Worm (Caenorhabditis elegans) whole organism, early embryonic: ENCODE data around the gene mlc-6.

Experiments
- B0310.2 ChIP-seq: sonication (generic microtip); optimal IDR thresholded peaks from 2 replicates; lab custom pipeline; 2016; ENCODE audit warnings: mild to moderate bottlenecking, missing genetic modification characterization, missing compliant biosample characterization
- F13C5.2 ChIP-seq: sonication (generic microtip); optimal IDR thresholded peaks from 2 replicates; lab custom pipeline; 2017; ENCODE audit warnings: mild to moderate bottlenecking, missing genetic modification characterization, inconsistent platforms, missing compliant biosample characterization
- aly-1 ChIP-seq: sonication (generic microtip); optimal IDR thresholded peaks from 2 replicates; lab custom pipeline; 2016; ENCODE audit warnings: missing genetic modification characterization, missing compliant biosample characterization
- ama-1 ChIP-seq: fragments of 150-350 bp; optimal IDR thresholded peaks from 2 replicates; lab custom pipeline; 2014
- ceh-13 ChIP-seq: fragments of 200-800 bp; sonication (Bioruptor generic); optimal IDR thresholded peaks from 2 replicates; lab custom pipeline; 2018; ENCODE audit warnings: mild to moderate bottlenecking, missing genetic modification characterization, missing compliant biosample characterization
- ceh-36 ChIP-seq: sonication (generic microtip); optimal IDR thresholded peaks from 2 replicates; lab custom pipeline; 2016; ENCODE audit warnings: missing genetic modification characterization, inconsistent platforms, missing compliant biosample characterization
- ets-7 ChIP-seq: sonication (generic microtip); optimal IDR thresholded peaks from 2 replicates; lab custom pipeline; 2016; ENCODE audit warnings: missing genotype, missing genetic modification characterization, missing compliant biosample characterization
- flt-1 ChIP-seq: fragments of 200-800 bp; sonication (Bioruptor generic); IDR thresholded peaks from 2 replicates; pipeline ENCODE4 v1.3.6; 2022; ENCODE audit warnings: missing genetic modification characterization, missing compliant biosample characterization
- hmbx-1 ChIP-seq: sonication (generic microtip); optimal IDR thresholded peaks from 2 replicates; lab custom pipeline; 2016; ENCODE audit warnings: mild to moderate bottlenecking, missing genetic modification characterization, missing compliant biosample characterization
- hmg-4 ChIP-seq: fragments of 200-800 bp; sonication (Bioruptor generic); optimal IDR thresholded peaks from 2 replicates; lab custom pipeline; 2018; ENCODE audit warnings: mild to moderate bottlenecking, missing genetic modification characterization, missing compliant biosample characterization
- hnd-1 ChIP-seq: sonication (generic microtip); optimal IDR thresholded peaks from 2 replicates; lab custom pipeline; 2016; ENCODE audit warnings: missing genetic modification characterization, missing compliant biosample characterization
- pes-1 ChIP-seq: fragments of 200-800 bp; sonication (Bioruptor generic); IDR thresholded peaks from 2 replicates; pipeline ENCODE4 v1.3.6; 2022; ENCODE audit warnings: missing genetic modification reagents, missing genetic modification characterization, missing compliant biosample characterization
- scrt-1 ChIP-seq: fragments of 200-800 bp; sonication (Bioruptor generic); IDR thresholded peaks from 2 replicates; pipeline ENCODE4 v1.3.6; 2022; ENCODE audit warnings: missing genetic modification characterization, missing compliant biosample characterization
- sea-1 ChIP-seq: fragments of 200-800 bp; sonication (Bioruptor generic); conservative IDR thresholded peaks from 2 replicates; pipeline ENCODE4 v1.3.6; 2022; ENCODE audit warnings: missing genetic modification characterization, missing compliant biosample characterization
- tbx-11 ChIP-seq: fragments of 200-800 bp; sonication (Bioruptor generic); IDR thresholded peaks from 2 replicates; pipeline ENCODE4 v1.3.6; 2022; ENCODE audit warnings: missing genetic modification characterization, missing compliant biosample characterization
- tbx-37 ChIP-seq: fragments of 200-800 bp; sonication (Bioruptor generic); conservative IDR thresholded peaks from 2 replicates; pipeline ENCODE4 v1.3.6; 2022; ENCODE audit warnings: missing genetic modification reagents, missing genetic modification characterization, missing compliant biosample characterization
- tra-4 ChIP-seq: sonication (generic microtip); optimal IDR thresholded peaks from 2 replicates; lab custom pipeline; 2017; ENCODE audit warnings: missing genetic modification characterization, missing compliant biosample characterization

mlc-6 gene

ce11 chrX:14246518-14246917 lies at the start of gene mlc-6:
Gene mlc-6, minus strand, starts transcription at chrX:14246618.
- TF ChIP-seq B0310.2 (tag; lab: Kevin White, UChicago), result no peak
- no peak for TF ChIP-seq hmg-4 (GFP tag; lab: Kevin White, UChicago)
- TF ChIP-seq tbx-11, result no peak
- TF ChIP-seq pes-1 (GFP tag; lab: Robert Waterston, UW), result no peak
- TF ChIP-seq tra-4, result no peak

- TF ChIP-seq ets-7 (no peak), ama-1 (no peak), B0310.2 (tag; lab: Kevin White, UChicago) (no peak), pes-1 (GFP tag; lab: Robert Waterston, UW) (no peak), tbx-11 (no peak), F13C5.2 (tag; lab: Kevin White, UChicago) (no peak), flt-1 (GFP tag; lab: Robert Waterston, UW) (no peak), tbx-37 (GFP tag; lab: Robert Waterston, UW) (no peak), hnd-1 (no peak), scrt-1 (GFP tag; lab: Robert Waterston, UW) (no peak), hmbx-1 (no peak), tra-4 (no peak), hmg-4 (GFP tag; lab: Kevin White, UChicago) (no peak), ceh-13 (GFP tag; lab: Kevin White, UChicago) (no peak), aly-1 (tag; lab: Kevin White, UChicago) (no peak)
These were observed 46.2 kb upstream of the mlc-6 start for ce11 chrX:14292632-14293031.

ce11 chrX:14289993-14290392 lies 43.6 kb upstream of the mlc-6 start:
- TF ChIP-seq tbx-11, result no peak
- TF ChIP-seq ets-7, result no peak
- no peak for TF ChIP-seq tra-4
- TF ChIP-seq aly-1 (tag; lab: Kevin White, UChicago), result no peak
- TF ChIP-seq pes-1 (GFP tag; lab: Robert Waterston, UW), result no peak
- TF ChIP-seq hmg-4 (GFP tag; lab: Kevin White, UChicago), result no peak
- no peak for TF ChIP-seq ceh-13 (GFP tag; lab: Kevin White, UChicago)
- TF ChIP-seq flt-1 (GFP tag; lab: Robert Waterston, UW), result no peak
- TF ChIP-seq tbx-37 (GFP tag; lab: Robert Waterston, UW), result no peak
- TF ChIP-seq B0310.2 (tag; lab: Kevin White, UChicago), result no peak
- no peak for TF ChIP-seq sea-1
- TF ChIP-seq hmbx-1, result no peak
- TF ChIP-seq ceh-36 (tag; lab: Kevin White, UChicago), result no peak
- no peak for TF ChIP-seq scrt-1 (GFP tag; lab: Robert Waterston, UW)
- no peak for TF ChIP-seq hnd-1
- TF ChIP-seq ama-1, result no peak
- no peak for TF ChIP-seq F13C5.2 (tag; lab: Kevin White, UChicago)

ce11 chrX:14287888-14288287 lies 41.5 kb upstream of the mlc-6 start:
- no peak for TF ChIP-seq tbx-11
- no peak for TF ChIP-seq pes-1 (GFP tag; lab: Robert Waterston, UW)
- TF ChIP-seq aly-1 (tag; lab: Kevin White, UChicago), result no peak
- no peak for TF ChIP-seq ceh-13 (GFP tag; lab: Kevin White, UChicago)
- TF ChIP-seq ama-1, result no peak
- no peak for TF ChIP-seq ceh-36 (tag; lab: Kevin White, UChicago)
- TF ChIP-seq hnd-1, result no peak
- TF ChIP-seq B0310.2 (tag; lab: Kevin White, UChicago), result no peak
- no peak for TF ChIP-seq tbx-37 (GFP tag; lab: Robert Waterston, UW)
- TF ChIP-seq hmbx-1, result no peak

ce11 chrX:14281526-14281925 lies 35.1 kb upstream of the mlc-6 start, which contains the start of gene E02H4.2:
Gene E02H4.2, minus strand, starts transcription at chrX:14281626.
- TF ChIP-seq ceh-36 (tag; lab: Kevin White, UChicago), result no peak
- no peak for TF ChIP-seq aly-1 (tag; lab: Kevin White, UChicago)
- no peak for TF ChIP-seq tbx-11
- TF ChIP-seq ceh-13 (GFP tag; lab: Kevin White, UChicago), result no peak
- TF ChIP-seq B0310.2 (tag; lab: Kevin White, UChicago), result no peak
- TF ChIP-seq hnd-1, result no peak
- TF ChIP-seq tbx-37 (GFP tag; lab: Robert Waterston, UW), result no peak
- TF ChIP-seq F13C5.2 (tag; lab: Kevin White, UChicago), result no peak
- TF ChIP-seq pes-1 (GFP tag; lab: Robert Waterston, UW), result no peak
- no peak for TF ChIP-seq ama-1
- no peak for TF ChIP-seq flt-1 (GFP tag; lab: Robert Waterston, UW)
- no peak for TF ChIP-seq scrt-1 (GFP tag; lab: Robert Waterston, UW)
- TF ChIP-seq tra-4, result no peak
- no peak for TF ChIP-seq hmbx-1

ce11 chrX:14267781-14268180 lies 21.4 kb upstream of the mlc-6 start, which contains the start of gene del-1:
Gene del-1, plus strand, starts transcription at chrX:14268081.
- TF ChIP-seq ceh-13 (GFP tag; lab: Kevin White, UChicago) (no peak), hmg-4 (GFP tag; lab: Kevin White, UChicago) (no peak), hnd-1 (no peak), F13C5.2 (tag; lab: Kevin White, UChicago) (no peak), scrt-1 (GFP tag; lab: Robert Waterston, UW) (no peak), aly-1 (tag; lab: Kevin White, UChicago) (no peak), hmbx-1 (no peak), tbx-37 (GFP tag; lab: Robert Waterston, UW) (no peak), pes-1 (GFP tag; lab: Robert Waterston, UW) (no peak), B0310.2 (tag; lab: Kevin White, UChicago) (no peak), ama-1 (no peak), flt-1 (GFP tag; lab: Robert Waterston, UW) (no peak), sea-1 (no peak), tbx-11 (no peak), tra-4 (no peak), ets-7 (no peak), ceh-36 (tag; lab: Kevin White, UChicago) (no peak)

- no peak for TF ChIP-seq B0310.2 (tag; lab: Kevin White, UChicago)
- TF ChIP-seq ceh-36 (tag; lab: Kevin White, UChicago), result no peak
- TF ChIP-seq aly-1 (tag; lab: Kevin White, UChicago), result no peak
- no peak for TF ChIP-seq ceh-13 (GFP tag; lab: Kevin White, UChicago)
- no peak for TF ChIP-seq hmg-4 (GFP tag; lab: Kevin White, UChicago)
- TF ChIP-seq flt-1 (GFP tag; lab: Robert Waterston, UW), result no peak
- TF ChIP-seq tbx-37 (GFP tag; lab: Robert Waterston, UW), result no peak
These were observed 20.8 kb upstream of the mlc-6 start for ce11 chrX:14267170-14267569.
